Worm (Caenorhabditis elegans) whole organism, dauer: ENCODE measurements around the gene ZK938.3.

Experiments used
- unc-62 ChIP-seq: sonication (generic microtip); optimal IDR thresholded peaks from 2 replicates; lab custom pipeline; 2017; ENCODE audit warnings: missing biosample characterization, missing genetic modification reagents, missing genetic modification characterization

The ZK938.3 gene

DNA sequence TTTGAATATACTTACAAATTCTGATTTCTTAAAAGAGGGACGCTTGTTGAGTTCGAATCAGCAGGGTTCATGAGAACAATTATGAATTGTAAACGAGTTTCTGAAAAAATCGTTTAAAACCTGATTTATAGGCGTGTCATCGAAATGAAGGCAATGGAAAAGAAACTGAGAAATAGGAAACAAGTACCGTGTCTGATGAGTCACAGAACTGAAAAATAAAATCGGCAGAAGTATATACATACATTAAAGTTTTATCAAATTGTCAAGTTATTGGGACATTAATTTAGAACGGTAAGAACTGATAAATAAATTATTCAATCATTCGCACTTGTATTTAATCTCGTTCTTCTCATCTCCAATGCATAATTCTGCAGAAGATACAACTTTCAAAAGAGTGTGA, 11.5 kb upstream of the ZK938.3 start, which contains the start of gene chil-9:
TSS of gene chil-9 (minus strand) at position 101 of the 400 bp plus-strand sequence.
- TF ChIP-seq unc-62 (GFP tag; lab: Kevin White, UChicago) = no peak

- TF ChIP-seq unc-62 (GFP tag; lab: Kevin White, UChicago) = no peak
These were observed 8.3 kb upstream of the ZK938.3 start, which contains the start of gene rnh-1.2 for ce11 chrII:9841985-9842505. TSS of gene rnh-1.2 (minus strand) at chrII:9842035.

ce11 chrII:9840313-9840712, 6.6 kb upstream of the ZK938.3 start, which contains the start of gene ZK938.11:
TSS of gene ZK938.11 (minus strand) at chrII:9840413.
- no peak for TF ChIP-seq unc-62 (GFP tag; lab: Kevin White, UChicago)

ce11 chrII:9838260-9838935, 4.6 kb upstream of the ZK938.3 start, which contains the start of gene arrd-4:
TSS of gene arrd-4 (minus strand) at chrII:9838310.
- TF ChIP-seq unc-62 (GFP tag; lab: Kevin White, UChicago) = no peak

ce11 chrII:9835958-9836357, 2.2 kb upstream of the ZK938.3 start:
- TF ChIP-seq unc-62 (GFP tag; lab: Kevin White, UChicago) = no peak

- no peak for TF ChIP-seq unc-62 (GFP tag; lab: Kevin White, UChicago)
These were observed 1.2 kb upstream of the ZK938.3 start, which contains the start of gene arrd-5 for ce11 chrII:9834921-9835320. TSS of gene arrd-5 (plus strand) at chrII:9835221.

ce11 chrII:9831033-9831432, 2.7 kb downstream of the ZK938.3 start, which contains the start of gene ZK938.12:
TSS of gene ZK938.12 (plus strand) at chrII:9831333.
- TF ChIP-seq unc-62 (GFP tag; lab: Kevin White, UChicago) = no peak

DNA sequence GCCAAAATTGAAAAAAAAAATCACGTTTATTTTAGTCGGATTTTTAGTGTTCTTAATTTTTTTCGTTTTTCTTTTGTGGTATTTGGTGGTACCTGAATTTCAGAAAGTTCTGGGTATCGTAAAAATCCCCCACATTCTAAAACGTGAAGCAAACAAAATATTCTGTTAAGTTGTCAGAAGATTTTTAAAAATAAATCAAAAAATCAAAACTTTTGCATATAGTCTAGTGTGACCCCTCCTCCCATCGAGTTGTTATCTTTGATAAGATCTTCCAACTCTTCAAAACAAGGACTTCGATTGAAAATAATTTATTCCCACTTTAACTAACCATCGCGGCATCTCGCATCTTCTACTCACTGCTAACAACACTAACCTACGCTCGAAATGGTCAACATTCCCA, 4.6 kb downstream of the ZK938.3 start, which contains the start of gene ZK938.1:
TSS of gene ZK938.1 (plus strand) at position 301 of the 400 bp plus-strand sequence.
- no peak for TF ChIP-seq unc-62 (GFP tag; lab: Kevin White, UChicago)

DNA sequence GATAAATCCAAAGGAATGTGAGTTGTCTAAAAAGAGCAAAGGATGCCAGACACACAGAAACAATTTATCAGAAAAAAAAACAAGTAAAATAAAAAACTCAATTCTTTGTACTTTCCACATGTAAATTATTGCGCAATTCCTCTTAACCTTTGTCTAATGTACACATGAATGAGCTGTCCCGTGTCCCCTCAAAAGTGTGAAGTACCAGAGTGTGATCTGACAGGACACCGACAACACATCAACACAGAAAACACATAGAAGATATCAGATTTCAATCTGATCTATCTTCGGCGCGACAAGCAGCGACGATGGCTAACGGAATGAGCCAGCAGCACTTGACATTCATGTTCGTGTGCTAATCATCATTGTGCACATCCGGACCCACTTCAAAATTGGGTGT, 5.3 kb downstream of the ZK938.3 start:
- TF ChIP-seq unc-62 (GFP tag; lab: Kevin White, UChicago) = no peak

- no peak for TF ChIP-seq unc-62 (GFP tag; lab: Kevin White, UChicago)
These were observed 5.9 kb downstream of the ZK938.3 start, which contains the start of gene eyg-1 for ce11 chrII:9827852-9828251. TSS of gene eyg-1 (minus strand) at chrII:9827952.

ce11 chrII:9826946-9827345, 6.8 kb downstream of the ZK938.3 start:
- TF ChIP-seq unc-62 (GFP tag; lab: Kevin White, UChicago) = no peak

DNA sequence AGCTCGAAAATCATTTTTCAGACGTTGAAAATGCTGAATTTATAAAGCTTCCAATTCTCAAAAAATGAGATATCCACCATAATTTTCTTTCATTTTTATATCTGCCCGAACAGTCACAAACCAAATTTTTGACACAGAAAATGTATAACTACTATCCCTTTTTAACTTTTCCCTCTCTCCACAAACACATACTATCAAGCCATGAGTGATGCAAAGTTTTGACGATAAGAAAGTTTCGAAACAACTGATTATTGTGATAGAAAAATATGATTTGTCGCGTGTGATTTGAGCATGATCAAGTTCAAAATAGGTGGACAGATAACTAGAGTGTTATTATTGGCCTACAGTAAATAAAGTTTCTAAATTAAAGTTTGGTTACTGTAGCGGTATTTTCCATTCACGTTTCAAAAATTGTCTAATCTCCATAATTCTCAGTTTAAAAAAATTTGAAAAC, 26.2 kb downstream of the ZK938.3 start, which contains the start of gene cyp-13A8:
TSS of gene cyp-13A8 (minus strand) at position 51 of the 454 bp plus-strand sequence.
- TF ChIP-seq unc-62 (GFP tag; lab: Kevin White, UChicago) = no peak

DNA sequence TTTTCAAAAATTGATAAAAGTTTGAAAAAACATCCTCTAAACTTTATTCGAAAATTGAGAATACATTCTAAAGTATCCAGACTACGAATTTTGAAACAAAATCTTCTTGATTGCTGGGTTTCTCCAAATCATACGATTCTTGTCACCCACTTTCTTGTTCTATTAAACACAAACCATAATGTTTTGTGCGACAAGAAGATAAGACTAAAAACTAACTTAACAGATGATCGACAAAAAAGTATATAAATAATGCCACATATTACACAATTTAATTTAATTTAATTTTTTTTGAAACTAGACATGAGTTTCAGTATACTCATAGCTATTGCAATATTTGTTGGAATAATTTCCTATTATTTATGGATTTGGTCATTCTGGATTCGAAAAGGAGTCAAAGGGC, 30.4 kb downstream of the ZK938.3 start, which contains the start of gene cyp-13A7:
TSS of gene cyp-13A7 (plus strand) at position 301 of the 400 bp plus-strand sequence.
- TF ChIP-seq unc-62 (GFP tag; lab: Kevin White, UChicago) = no peak

- TF ChIP-seq unc-62 (GFP tag; lab: Kevin White, UChicago) = no peak
These were observed 31.1 kb downstream of the ZK938.3 start, which contains the start of gene cyp-13A6 for ce11 chrII:9802642-9803041. TSS of gene cyp-13A6 (minus strand) at chrII:9802821.

DNA sequence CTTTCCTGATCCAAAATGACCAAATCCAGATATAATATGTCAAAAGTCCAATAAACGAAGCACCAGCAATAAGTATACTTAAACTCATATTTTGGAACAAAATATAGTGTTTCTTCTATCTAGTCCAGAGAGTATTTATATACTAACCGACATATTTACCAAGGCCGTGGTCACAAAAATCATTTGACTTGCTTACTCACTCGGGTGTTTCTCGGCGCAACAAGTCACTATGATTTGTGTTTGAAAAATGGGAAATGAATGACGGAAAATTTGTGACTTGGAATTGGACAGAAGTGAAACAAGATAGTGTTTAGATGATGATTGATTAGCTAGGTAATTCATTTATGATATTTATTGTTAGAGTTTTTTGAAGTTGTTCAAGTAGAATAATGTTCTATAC, 33.5 kb downstream of the ZK938.3 start, which contains the start of gene cyp-13A5:
TSS of gene cyp-13A5 (minus strand) at position 112 of the 400 bp plus-strand sequence.
- no peak for TF ChIP-seq unc-62 (GFP tag; lab: Kevin White, UChicago)

DNA sequence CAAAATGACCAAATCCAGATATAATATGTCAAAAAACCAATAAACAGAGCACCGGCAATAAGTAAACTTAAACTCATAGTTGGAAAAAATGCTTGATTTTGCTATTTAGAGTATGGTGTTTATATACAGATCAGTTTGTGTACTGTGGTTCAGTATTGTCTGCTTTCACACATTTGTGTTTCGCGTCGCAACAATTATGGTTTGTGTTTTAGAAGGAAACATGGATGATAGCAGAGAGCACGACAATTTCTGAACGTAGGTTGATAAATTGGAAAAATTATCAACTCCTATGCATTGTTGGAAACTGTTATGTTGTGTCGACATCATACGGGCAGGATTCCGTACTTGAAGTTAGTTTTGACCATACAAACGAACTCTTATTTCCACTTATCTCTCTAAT, 36.1 kb downstream of the ZK938.3 start, which contains the start of gene cyp-13A4:
TSS of gene cyp-13A4 (minus strand) at position 77 of the 400 bp plus-strand sequence.
- TF ChIP-seq unc-62 (GFP tag; lab: Kevin White, UChicago) = no peak
